Worm (Caenorhabditis elegans) whole organism, L2 larva: ENCODE measurements around the gene VW02B12L.2.

Source experiments
- C34F6.9 ChIP-seq: fragments of 150-350 bp; optimal IDR thresholded peaks from 2 replicates; lab custom pipeline; 2014; ENCODE audit warnings: missing biosample characterization, missing genetic modification characterization
- R02D3.7 ChIP-seq: fragments of 150-350 bp; optimal IDR thresholded peaks from 2 replicates; lab custom pipeline; 2014; ENCODE audit warnings: missing biosample characterization, missing genetic modification characterization
- Y55F3AM.14 ChIP-seq: fragments of 200-800 bp; sonication (Bioruptor generic); optimal IDR thresholded peaks from 2 replicates; lab custom pipeline; 2018; ENCODE audit warnings: mild to moderate bottlenecking, missing genetic modification characterization, missing compliant biosample characterization
- ZK546.5 ChIP-seq: sonication (generic microtip); optimal IDR thresholded peaks from 2 replicates; lab custom pipeline; 2017; ENCODE audit warnings: missing biosample characterization, missing genetic modification characterization
- alr-1 ChIP-seq: fragments of 150-350 bp; optimal IDR thresholded peaks from 2 replicates; lab custom pipeline; 2014; ENCODE audit warnings: missing biosample characterization, missing genetic modification characterization
- aly-2 ChIP-seq: fragments of 150-350 bp; optimal IDR thresholded peaks from 2 replicates; lab custom pipeline; 2014; ENCODE audit warnings: missing biosample characterization, missing genetic modification characterization
- ama-1 ChIP-seq: fragments of 150-350 bp; optimal IDR thresholded peaks from 2 replicates; lab custom pipeline; 2018; ENCODE audit warnings: inconsistent platforms
- blmp-1 ChIP-seq: sonication (generic microtip); optimal IDR thresholded peaks from 2 replicates; lab custom pipeline; 2017; ENCODE audit warnings: missing genetic modification characterization, mild to moderate bottlenecking, missing compliant biosample characterization, antibody characterized with exemption, moderate library complexity; ENCODE audit not compliant: insufficient read depth
- ceh-16 ChIP-seq: fragments of 150-350 bp; optimal IDR thresholded peaks from 2 replicates; lab custom pipeline; 2014; ENCODE audit warnings: missing biosample characterization, missing genetic modification characterization
- crh-2 ChIP-seq: sonication (generic microtip); optimal IDR thresholded peaks from 2 replicates; lab custom pipeline; 2017; ENCODE audit warnings: missing biosample characterization, missing genetic modification characterization
- dmd-4 ChIP-seq: sonication (generic microtip); optimal IDR thresholded peaks from 2 replicates; lab custom pipeline; 2017; ENCODE audit warnings: missing biosample characterization, missing genetic modification characterization
- egl-27 ChIP-seq: sonication (generic microtip); optimal IDR thresholded peaks from 3 replicates; lab custom pipeline; 2017; ENCODE audit warnings: missing biosample characterization, missing genetic modification reagents, missing genetic modification characterization
- elt-1 ChIP-seq: fragments of 150-350 bp; optimal IDR thresholded peaks from 2 replicates; lab custom pipeline; 2014; ENCODE audit warnings: missing biosample characterization, missing genetic modification characterization
- elt-3 ChIP-seq: sonication (generic microtip); optimal IDR thresholded peaks from 2 replicates; lab custom pipeline; 2017; ENCODE audit warnings: missing biosample characterization, missing genetic modification characterization
- fos-1 ChIP-seq: fragments of 150-350 bp; optimal IDR thresholded peaks from 2 replicates; lab custom pipeline; 2014; ENCODE audit warnings: missing biosample characterization, missing genetic modification characterization
- lin-11 ChIP-seq: fragments of 150-350 bp; sonication (generic microtip); optimal IDR thresholded peaks from 2 replicates; lab custom pipeline; 2014; ENCODE audit warnings: missing biosample characterization, missing genetic modification characterization, inconsistent platforms, mixed read lengths
- lin-13 ChIP-seq: fragments of 150-350 bp; optimal IDR thresholded peaks from 2 replicates; lab custom pipeline; 2014; ENCODE audit warnings: missing biosample characterization, missing genetic modification reagents, missing genetic modification characterization
- lin-39 ChIP-seq: fragments of 150-350 bp; optimal IDR thresholded peaks from 2 replicates; lab custom pipeline; 2014; ENCODE audit warnings: missing biosample characterization, missing genetic modification reagents, missing genetic modification characterization
- lsy-2 ChIP-seq, 2 experiments: fragments of 150-350 bp in 1 of 2; sonication (generic microtip) in 1 of 2; optimal IDR thresholded peaks; 2 replicates each; lab custom pipeline; 2014 to 2017; ENCODE audit warnings: missing biosample characterization in 2 of 2, missing genetic modification characterization in 2 of 2
- mab-5 ChIP-seq: fragments of 150-350 bp; optimal IDR thresholded peaks from 2 replicates; lab custom pipeline; 2014; ENCODE audit warnings: missing biosample characterization, missing genetic modification characterization
- mbf-1 ChIP-seq: sonication (generic microtip); optimal IDR thresholded peaks from 2 replicates; lab custom pipeline; 2017; ENCODE audit warnings: missing biosample characterization, missing genetic modification characterization
- mdl-1 ChIP-seq, 2 experiments: fragments of 150-350 bp in 1 of 2; sonication (generic microtip) in 1 of 2; optimal IDR thresholded peaks; 2 replicates each; lab custom pipeline; 2017; ENCODE audit warnings: missing biosample characterization in 2 of 2, missing genetic modification characterization in 2 of 2
- nhr-10 ChIP-seq: sonication (generic microtip); optimal IDR thresholded peaks from 2 replicates; lab custom pipeline; 2017; ENCODE audit warnings: missing biosample characterization, missing genetic modification characterization
- nhr-11 ChIP-seq: fragments of 150-350 bp; optimal IDR thresholded peaks from 2 replicates; lab custom pipeline; 2014; ENCODE audit warnings: missing biosample characterization, missing genetic modification characterization
- nhr-12 ChIP-seq: fragments of 150-350 bp; optimal IDR thresholded peaks from 2 replicates; lab custom pipeline; 2014; ENCODE audit warnings: missing biosample characterization, missing genetic modification characterization
- nhr-129 ChIP-seq: fragments of 150-350 bp; optimal IDR thresholded peaks from 2 replicates; lab custom pipeline; 2014; ENCODE audit warnings: missing biosample characterization, missing genetic modification characterization
- nhr-21 ChIP-seq: fragments of 150-350 bp; optimal IDR thresholded peaks from 2 replicates; lab custom pipeline; 2014; ENCODE audit warnings: missing biosample characterization, missing genetic modification characterization
- nhr-23 ChIP-seq: fragments of 150-350 bp; optimal IDR thresholded peaks from 2 replicates; lab custom pipeline; 2014; ENCODE audit warnings: missing biosample characterization, missing genetic modification reagents, missing genetic modification characterization
- nhr-237 ChIP-seq: fragments of 150-350 bp; optimal IDR thresholded peaks from 2 replicates; lab custom pipeline; 2014; ENCODE audit warnings: missing biosample characterization, missing genetic modification characterization
- nhr-25 ChIP-seq: fragments of 150-350 bp; sonication (generic microtip); optimal IDR thresholded peaks from 3 replicates; lab custom pipeline; 2014; ENCODE audit warnings: missing biosample characterization, missing genetic modification characterization
- nhr-6 ChIP-seq: fragments of 150-350 bp; optimal IDR thresholded peaks from 2 replicates; lab custom pipeline; 2014; ENCODE audit warnings: missing biosample characterization, missing genetic modification characterization
- nhr-77 ChIP-seq: fragments of 150-350 bp; optimal IDR thresholded peaks from 2 replicates; lab custom pipeline; 2014; ENCODE audit warnings: missing biosample characterization, missing genetic modification characterization
- peb-1 ChIP-seq: fragments of 150-350 bp; optimal IDR thresholded peaks from 2 replicates; lab custom pipeline; 2014; ENCODE audit warnings: missing biosample characterization, missing genetic modification characterization
- sem-4 ChIP-seq: fragments of 150-350 bp; optimal IDR thresholded peaks from 2 replicates; lab custom pipeline; 2014; ENCODE audit warnings: missing biosample characterization, missing genetic modification reagents, missing genetic modification characterization
- skn-1 ChIP-seq: sonication (generic microtip); optimal IDR thresholded peaks from 2 replicates; lab custom pipeline; 2017; ENCODE audit warnings: missing biosample characterization, missing genetic modification characterization
- sma-3 ChIP-seq: sonication (generic microtip); optimal IDR thresholded peaks from 2 replicates; lab custom pipeline; 2016; ENCODE audit warnings: missing genetic modification reagents, missing genetic modification characterization, missing compliant biosample characterization
- sma-9 ChIP-seq, 2 experiments: fragments of 150-350 bp in 1 of 2; sonication (generic microtip) in 1 of 2; optimal IDR thresholded peaks; 2 replicates each; lab custom pipeline; 2014 to 2016; ENCODE audit warnings: missing genetic modification characterization in 2 of 2, mild to moderate bottlenecking in 1 of 2, missing biosample characterization in 1 of 2, missing compliant biosample characterization in 1 of 2, missing genetic modification reagents in 1 of 2, moderate library complexity in 1 of 2
- unc-62 ChIP-seq: fragments of 150-350 bp; optimal IDR thresholded peaks from 2 replicates; lab custom pipeline; 2014; ENCODE audit warnings: missing biosample characterization, missing genetic modification reagents, missing genetic modification characterization
- zag-1 ChIP-seq: fragments of 150-350 bp; optimal IDR thresholded peaks from 2 replicates; lab custom pipeline; 2014; ENCODE audit warnings: missing biosample characterization, missing genetic modification characterization
- ztf-1 ChIP-seq: fragments of 200-800 bp; sonication (Bioruptor generic); conservative IDR thresholded peaks from 2 replicates; pipeline ENCODE4 v1.3.6; 2022; ENCODE audit warnings: missing genetic modification characterization, missing compliant biosample characterization
- ztf-11 ChIP-seq: sonication (generic microtip); optimal IDR thresholded peaks from 2 replicates; lab custom pipeline; 2017; ENCODE audit warnings: missing biosample characterization, missing genetic modification characterization
- ztf-4 ChIP-seq: fragments of 150-350 bp; optimal IDR thresholded peaks from 2 replicates; lab custom pipeline; 2014; ENCODE audit warnings: missing biosample characterization, missing genetic modification characterization

The VW02B12L.2 gene

DNA sequence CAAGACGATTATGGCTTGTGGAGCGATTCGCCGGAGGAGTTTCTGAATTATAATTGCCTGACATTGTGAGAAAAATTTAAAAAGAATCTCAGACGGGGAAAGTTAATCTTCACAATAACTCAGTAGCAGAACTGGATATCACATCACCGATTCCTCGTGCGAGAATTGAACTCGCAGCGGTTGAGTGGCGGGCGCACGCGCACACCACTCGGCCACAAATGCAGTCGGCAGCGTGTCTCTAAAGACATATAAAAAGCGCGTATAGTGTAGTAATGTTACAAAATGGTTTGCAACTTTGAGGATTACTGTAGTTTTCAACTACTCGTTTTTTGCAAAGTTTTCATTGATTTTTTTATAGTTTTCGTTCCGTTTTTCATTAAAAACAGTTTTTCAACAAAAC is 44.5 kb upstream of the VW02B12L.2 start (continued):
- TF ChIP-seq crh-2 (tag; lab: Kevin White, UChicago): peak; percentile 63
- TF ChIP-seq lin-39: no peak
- peak; percentile 13 for TF ChIP-seq ceh-16 (tag; lab: Kevin White, UChicago)
- no peak for TF ChIP-seq mbf-1 (tag; lab: Kevin White, UChicago)
- TF ChIP-seq sma-9 (GFP tag; optimal IDR thresholded peaks at IDR 0.05; lab: Kevin White, UChicago): peak; percentile 72
- no peak for TF ChIP-seq sma-9 (tag; optimal IDR thresholded peaks at IDR 0.05; lab: Kevin White, UChicago)
- peak; percentile 79 for TF ChIP-seq nhr-21
- TF ChIP-seq lin-11 (tag; lab: Kevin White, UChicago): peak; percentile 92
- TF ChIP-seq mdl-1 (tag; optimal IDR thresholded peaks at IDR 0.05; lab: Kevin White, UChicago): peak; percentile 25 to 64
- no peak for TF ChIP-seq nhr-77 (tag; lab: Kevin White, UChicago)
- no peak for TF ChIP-seq nhr-12 (tag; lab: Kevin White, UChicago)
- TF ChIP-seq nhr-129: peak; percentile 88
- TF ChIP-seq fos-1: peak; percentile 70
- peak; percentile 54 for TF ChIP-seq mab-5 (tag; lab: Kevin White, UChicago)
- TF ChIP-seq nhr-237: no peak
- no peak for TF ChIP-seq elt-1 (tag; lab: Kevin White, UChicago)

ce11 chrII:11479076-11479475 is 38.9 kb upstream of the VW02B12L.2 start, which contains the start of gene W02B12.12:
Gene W02B12.12 (minus strand): TSS chrII:11479176.
- TF ChIP-seq lin-11 (tag; lab: Kevin White, UChicago) (no peak), dmd-4 (tag; lab: Kevin White, UChicago) (no peak), nhr-129 (no peak), peb-1 (no peak), nhr-6 (tag; lab: Kevin White, UChicago) (no peak), skn-1 (no peak), elt-3 (no peak), nhr-11 (tag; lab: Kevin White, UChicago) (no peak), sma-3 (GFP tag; lab: Kevin White, UChicago) (no peak)

ce11 chrII:11476410-11476809 is 36.3 kb upstream of the VW02B12L.2 start, which contains the start of gene W02B12.16:
Gene W02B12.16 (minus strand): TSS chrII:11476510.
- TF ChIP-seq Y55F3AM.14 (GFP tag; lab: Kevin White, UChicago) (no peak), nhr-237 (no peak), lsy-2 (tag; optimal IDR thresholded peaks at IDR 0.05; lab: Kevin White, UChicago) (no peak), nhr-23 (no peak), ZK546.5 (tag; lab: Kevin White, UChicago) (no peak), blmp-1 (tag; lab: Kevin White, UChicago) (no peak), sma-3 (GFP tag; lab: Kevin White, UChicago) (no peak), nhr-6 (tag; lab: Kevin White, UChicago) (no peak), dmd-4 (tag; lab: Kevin White, UChicago) (no peak), sem-4 (no peak), ztf-11 (tag; lab: Kevin White, UChicago) (no peak), nhr-10 (no peak), mdl-1 (tag; optimal IDR thresholded peaks at IDR 0.05; lab: Kevin White, UChicago) (no peak), R02D3.7 (tag; lab: Kevin White, UChicago) (no peak), unc-62 (GFP tag; lab: Kevin White, UChicago) (no peak), mbf-1 (tag; lab: Kevin White, UChicago) (no peak), alr-1 (no peak), elt-1 (tag; lab: Kevin White, UChicago) (no peak), nhr-12 (tag; lab: Kevin White, UChicago) (no peak), ztf-1 (GFP tag; lab: Robert Waterston, UW) (no peak)
- TF ChIP-seq, all 48 proteins: peak for 0

ce11 chrII:11473525-11474181 is 33.5 kb upstream of the VW02B12L.2 start, which contains the start of the genes metl-1 and W02B12.11:
Gene metl-1 (minus strand): TSS chrII:11473575.
Gene W02B12.11 (plus strand): TSS chrII:11473861.
- peak; percentile 82 for TF ChIP-seq nhr-21
- TF ChIP-seq nhr-25: peak; percentile 87
- peak; percentile 79 for TF ChIP-seq ztf-4 (tag; lab: Kevin White, UChicago)
- peak; percentile 77 for TF ChIP-seq sma-3 (GFP tag; lab: Kevin White, UChicago)
- TF ChIP-seq ama-1 (lab: Kevin White, UChicago): peak; percentile 14
- TF ChIP-seq C34F6.9 (tag; lab: Kevin White, UChicago): peak; percentile 90
- peak; percentile 53 for TF ChIP-seq R02D3.7 (tag; lab: Kevin White, UChicago)
- TF ChIP-seq ztf-1 (GFP tag; lab: Robert Waterston, UW): no peak
- peak; percentile 50 for TF ChIP-seq fos-1
- no peak for TF ChIP-seq elt-3
- TF ChIP-seq mdl-1 (tag; optimal IDR thresholded peaks at IDR 0.05; lab: Kevin White, UChicago): no peak
- peak; percentile 90 for TF ChIP-seq sma-9 (GFP tag; optimal IDR thresholded peaks at IDR 0.05; lab: Kevin White, UChicago)
- TF ChIP-seq sma-9 (tag; optimal IDR thresholded peaks at IDR 0.05; lab: Kevin White, UChicago): no peak
- peak; percentile 84 to 92 for TF ChIP-seq lsy-2 (tag; optimal IDR thresholded peaks at IDR 0.05; lab: Kevin White, UChicago)
- peak; percentile 85 for TF ChIP-seq lin-13 (GFP tag; lab: Kevin White, UChicago)
- no peak for TF ChIP-seq ZK546.5 (tag; lab: Kevin White, UChicago)
- TF ChIP-seq skn-1: no peak
- TF ChIP-seq nhr-129: peak; percentile 62
- no peak for TF ChIP-seq mbf-1 (tag; lab: Kevin White, UChicago)
- TF ChIP-seq crh-2 (tag; lab: Kevin White, UChicago): peak; percentile 83
- TF ChIP-seq lin-39: no peak
- TF ChIP-seq dmd-4 (tag; lab: Kevin White, UChicago): no peak
- TF ChIP-seq nhr-10: no peak
- TF ChIP-seq zag-1 (tag; lab: Kevin White, UChicago): no peak
- peak; percentile 32 for TF ChIP-seq egl-27
- no peak for TF ChIP-seq nhr-11 (tag; lab: Kevin White, UChicago)
- TF ChIP-seq lin-11 (tag; lab: Kevin White, UChicago): peak; percentile 79
- no peak for TF ChIP-seq peb-1
- TF ChIP-seq unc-62 (GFP tag; lab: Kevin White, UChicago): no peak
- TF ChIP-seq aly-2 (tag; lab: Kevin White, UChicago): no peak
